Fruit fly (Drosophila melanogaster): ENCODE data around the gene mus302.

Gene mus302

dm6 chr3L:16748343-16748742 lies 31.2 kb downstream of the mus302 start (continued):
- TF ChIP-seq pdm3 (GFP tag; optimal IDR thresholded peaks at IDR 0.05) (peak; percentile 45), svp (GFP tag) (peak; percentile 79), fd85E (GFP tag; optimal IDR thresholded peaks at IDR 0.05) (no peak), CG6808 (GFP tag; optimal IDR thresholded peaks at IDR 0.05) (peak; percentile 38), Ets21C (GFP tag; optimal IDR thresholded peaks at IDR 0.05) (no peak), CG6276 (GFP tag; optimal IDR thresholded peaks at IDR 0.05) (peak; percentile 69), Eip75B (GFP tag; optimal IDR thresholded peaks at IDR 0.05) (peak; percentile 34), net (GFP tag; optimal IDR thresholded peaks at IDR 0.05) (peak; percentile 61), salr (GFP tag; optimal IDR thresholded peaks at IDR 0.05) (peak in 1 of 2 experiments; percentile 70), CG9139 (GFP tag; optimal IDR thresholded peaks at IDR 0.05) (no peak), CG4318 (GFP tag; optimal IDR thresholded peaks at IDR 0.05) (peak; percentile 61), fkh (GFP tag; optimal IDR thresholded peaks at IDR 0.05) (no peak), CG10631 (GFP tag; optimal IDR thresholded peaks at IDR 0.05) (peak; percentile 55), fd59A (GFP tag; optimal IDR thresholded peaks at IDR 0.05) (peak; percentile 36), CG11902 (GFP tag; optimal IDR thresholded peaks at IDR 0.05) (no peak), Hr38 (GFP tag; optimal IDR thresholded peaks at IDR 0.05) (no peak), vri (GFP tag; optimal IDR thresholded peaks at IDR 0.05) (no peak), Gug (GFP tag; IDR thresholded peaks at IDR 0.05) (no peak)

dm6 chr3L:16746586-16747383 lies 32.8 kb downstream of the mus302 start:
- TF ChIP-seq Eip93F (GFP tag; optimal IDR thresholded peaks at IDR 0.05) (no peak), CG6276 (GFP tag; optimal IDR thresholded peaks at IDR 0.05) (peak; percentile 13), Eip75B (GFP tag; optimal IDR thresholded peaks at IDR 0.05) (no peak), CG1621 (tag; optimal IDR thresholded peaks at IDR 0.05) (no peak), CG32006 (GFP tag; optimal IDR thresholded peaks at IDR 0.05) (peak; percentile 19), spab (GFP tag; optimal IDR thresholded peaks at IDR 0.05) (peak; percentile 25), Lpt (GFP tag; optimal IDR thresholded peaks at IDR 0.05) (peak; percentile 16), dac (GFP tag; optimal IDR thresholded peaks at IDR 0.05) (no peak), Hr38 (GFP tag; optimal IDR thresholded peaks at IDR 0.05) (no peak), svp (GFP tag) (peak; percentile 37), ss (GFP tag; optimal IDR thresholded peaks at IDR 0.05) (peak; percentile 17 to 31), Smox (GFP tag; optimal IDR thresholded peaks at IDR 0.05) (no peak), eg (GFP tag; IDR thresholded peaks at IDR 0.05) (no peak), CG3032 (tag; optimal IDR thresholded peaks at IDR 0.05) (peak; percentile 2), CG6808 (GFP tag; optimal IDR thresholded peaks at IDR 0.05) (peak; percentile 41), Eip78C (GFP tag) (peak; percentile 68)

dm6 chr3L:16743906-16744704 lies 35.4 kb downstream of the mus302 start:
- TF ChIP-seq CG31627 (GFP tag; optimal IDR thresholded peaks at IDR 0.05) (no peak), CG16779 (tag; optimal IDR thresholded peaks at IDR 0.05) (no peak), fd59A (GFP tag; optimal IDR thresholded peaks at IDR 0.05) (no peak), CG3032 (tag; optimal IDR thresholded peaks at IDR 0.05) (no peak), Sox102F (GFP tag; optimal IDR thresholded peaks at IDR 0.05) (no peak), Blimp-1 (GFP tag; optimal IDR thresholded peaks at IDR 0.05) (no peak), esn (GFP tag; optimal IDR thresholded peaks at IDR 0.05) (no peak), Eip78C (GFP tag) (no peak), Met (GFP tag; optimal IDR thresholded peaks at IDR 0.05) (no peak), CG6163 (GFP tag; IDR thresholded peaks at IDR 0.05) (no peak), eg (GFP tag; IDR thresholded peaks at IDR 0.05) (no peak), CG6792 (GFP tag; optimal IDR thresholded peaks at IDR 0.05) (no peak), CG9139 (GFP tag; optimal IDR thresholded peaks at IDR 0.05) (no peak), CG11902 (GFP tag; optimal IDR thresholded peaks at IDR 0.05) (no peak), CG4318 (GFP tag; optimal IDR thresholded peaks at IDR 0.05) (no peak), CG10669 (GFP tag; optimal IDR thresholded peaks at IDR 0.05) (no peak), Sox15 (GFP tag; optimal IDR thresholded peaks at IDR 0.05) (no peak), spab (GFP tag; optimal IDR thresholded peaks at IDR 0.05) (no peak)

Measured in whole organism, prepupa.